Fruit fly (Drosophila melanogaster): ENCODE results near the gene CG32388.

- no peak for TF ChIP-seq eg (GFP tag; IDR thresholded peaks at IDR 0.05)
- no peak for TF ChIP-seq OdsH (GFP tag; optimal IDR thresholded peaks at IDR 0.05)
Observed at dm6 chr3L:6963175-6963574, 21.2 kb downstream of the CG32388 start.

All from whole organism, prepupa.